Fruit fly (Drosophila melanogaster) whole organism, adult: ENCODE measurements around the gene CG10353.

ENCODE experiments used
- CG11617 ChIP-seq: fragments of 200-800 bp; sonication (Bioruptor generic); optimal IDR thresholded peaks from 2 replicates; lab custom pipeline; 2017; ENCODE audit warnings: mild to moderate bottlenecking, missing biosample characterization, missing genetic modification reagents, missing genetic modification characterization
- CG12768 ChIP-seq: fragments of 200-800 bp; sonication (Bioruptor generic); optimal IDR thresholded peaks from 2 replicates; lab custom pipeline; 2017; ENCODE audit warnings: missing biosample characterization, missing genetic modification characterization, mild to moderate bottlenecking, moderate library complexity, missing genetic modification reagents
- CG14711 ChIP-seq: fragments of 200-800 bp; sonication (Bioruptor generic); optimal IDR thresholded peaks from 2 replicates; lab custom pipeline; 2018; ENCODE audit warnings: missing biosample characterization, mild to moderate bottlenecking, missing genetic modification characterization, moderate library complexity
- CG1620 ChIP-seq: fragments of 200-800 bp; sonication (Bioruptor generic); optimal IDR thresholded peaks from 2 replicates; lab custom pipeline; 2016; ENCODE audit warnings: missing biosample characterization, missing genetic modification characterization
- CG33017 ChIP-seq: fragments of 200-800 bp; sonication (Bioruptor generic); optimal IDR thresholded peaks from 2 replicates; lab custom pipeline; 2018; ENCODE audit warnings: missing biosample characterization, mild to moderate bottlenecking, missing genetic modification characterization, moderate library complexity
- CG5204 ChIP-seq: fragments of 200-800 bp; sonication (Bioruptor generic); optimal IDR thresholded peaks from 2 replicates; lab custom pipeline; 2016; ENCODE audit warnings: missing biosample characterization, missing genetic modification characterization
- CG7045 ChIP-seq: fragments of 200-800 bp; sonication (Bioruptor generic); optimal IDR thresholded peaks from 2 replicates; lab custom pipeline; 2017; ENCODE audit warnings: missing biosample characterization, mild to moderate bottlenecking, missing genetic modification characterization
- CG7101 ChIP-seq: fragments of 200-800 bp; sonication (Bioruptor generic); optimal IDR thresholded peaks from 2 replicates; lab custom pipeline; 2018; ENCODE audit warnings: missing biosample characterization, mild to moderate bottlenecking, missing genetic modification characterization, moderate library complexity
- Clk ChIP-seq: fragments of 200-800 bp; sonication (Bioruptor generic); optimal IDR thresholded peaks from 2 replicates; lab custom pipeline; 2017; ENCODE audit warnings: missing biosample characterization, missing genetic modification characterization
- Crg-1 ChIP-seq: fragments of 200-800 bp; sonication (Bioruptor generic); optimal IDR thresholded peaks from 2 replicates; lab custom pipeline; 2016; ENCODE audit warnings: missing biosample characterization, missing genetic modification characterization
- Hr96 ChIP-seq: fragments of 200-800 bp; sonication (Bioruptor generic); optimal IDR thresholded peaks from 2 replicates; lab custom pipeline; 2016; ENCODE audit warnings: missing biosample characterization, missing genetic modification characterization
- Mnt ChIP-seq: fragments of 200-800 bp; sonication (Bioruptor generic); optimal IDR thresholded peaks from 2 replicates; lab custom pipeline; 2016; ENCODE audit warnings: missing biosample characterization, mild to moderate bottlenecking, missing genetic modification characterization
- bab1 ChIP-seq: fragments of 200-800 bp; sonication (Bioruptor generic); optimal IDR thresholded peaks from 3 replicates; lab custom pipeline; 2019; ENCODE audit warnings: missing biosample characterization, mild to moderate bottlenecking, missing genetic modification characterization, moderate library complexity
- cic ChIP-seq: fragments of 200-800 bp; sonication (Bioruptor generic); optimal IDR thresholded peaks from 2 replicates; lab custom pipeline; 2017; ENCODE audit warnings: missing biosample characterization, mild to moderate bottlenecking, missing genetic modification characterization, moderate library complexity
- cnc ChIP-seq, 2 experiments: fragments of >200 bp; optimal IDR thresholded peaks; 2 replicates each; lab custom pipeline; 2017
- kay ChIP-seq: fragments of 200-800 bp; sonication (Bioruptor generic); peaks from one replicate; lab custom pipeline; 2016; ENCODE audit warnings: missing biosample characterization, missing genetic modification characterization, borderline replicate concordance
- ovo ChIP-seq: fragments of 200-800 bp; sonication (Bioruptor generic); optimal IDR thresholded peaks from 2 replicates; lab custom pipeline; 2016; ENCODE audit warnings: missing biosample characterization, missing genetic modification characterization
- pad ChIP-seq: fragments of 200-800 bp; sonication (Bioruptor generic); optimal IDR thresholded peaks from 3 replicates; lab custom pipeline; 2017; ENCODE audit warnings: missing biosample characterization, missing genetic modification characterization, mild to moderate bottlenecking, moderate library complexity, missing genetic modification reagents
- tj ChIP-seq: fragments of 200-800 bp; sonication (Bioruptor generic); optimal IDR thresholded peaks from 3 replicates; lab custom pipeline; 2017; ENCODE audit warnings: missing biosample characterization, mild to moderate bottlenecking, missing genetic modification characterization, moderate library complexity
- toe ChIP-seq: fragments of 200-800 bp; sonication (Bioruptor generic); optimal IDR thresholded peaks from 2 replicates; lab custom pipeline; 2016; ENCODE audit warnings: missing biosample characterization, missing genetic modification characterization

Gene CG10353

DNA sequence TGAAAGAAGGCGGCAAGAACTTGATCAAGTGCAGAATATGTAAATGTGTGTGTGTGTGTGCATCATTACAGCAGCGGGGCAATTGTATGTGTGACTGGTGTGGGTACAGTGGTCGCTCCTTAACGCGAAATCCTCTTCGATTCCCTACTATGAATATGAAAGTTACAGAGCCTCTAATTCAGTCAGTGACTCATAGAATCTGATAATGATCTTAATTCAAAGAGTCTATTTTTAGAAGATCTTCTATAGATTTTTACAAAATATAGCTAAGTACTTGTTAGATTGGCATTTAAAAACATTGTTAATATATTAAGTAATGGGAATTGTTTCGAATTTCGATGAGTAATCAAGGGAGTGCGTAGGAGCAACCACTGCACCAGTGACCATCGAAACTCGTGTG is 4.5 kb downstream of the CG10353 start:
- no peak for TF ChIP-seq CG12768 (GFP tag; lab: Kevin White, UChicago)
- TF ChIP-seq Mnt (GFP tag; lab: Kevin White, UChicago): no peak
- TF ChIP-seq cic (GFP tag; lab: Kevin White, UChicago): no peak
- no peak for TF ChIP-seq CG33017 (tag; lab: Kevin White, UChicago)
- no peak for TF ChIP-seq toe (GFP tag; lab: Kevin White, UChicago)
- no peak for TF ChIP-seq ovo (GFP tag; lab: Kevin White, UChicago)

DNA sequence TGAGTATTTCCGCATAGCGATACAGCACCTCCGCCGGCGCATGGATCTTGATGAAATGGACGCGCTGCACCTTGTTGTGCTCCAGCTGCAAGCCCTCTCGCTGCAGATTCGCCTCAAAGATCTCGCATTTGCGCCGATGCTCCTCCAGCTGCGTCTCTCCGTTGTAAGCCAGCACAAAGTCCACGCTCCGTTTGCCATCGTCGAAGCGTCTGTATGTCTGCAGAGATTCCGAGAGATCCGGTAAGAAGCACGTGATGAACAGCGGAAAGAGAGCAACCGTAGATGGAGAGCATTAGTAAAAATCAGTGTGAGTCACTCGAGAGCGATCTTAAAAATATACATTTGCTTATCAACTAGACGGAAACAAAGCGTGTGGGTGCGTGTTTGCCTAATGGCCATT is 5.3 kb downstream of the CG10353 start:
- no peak for TF ChIP-seq kay (GFP tag; lab: Kevin White, UChicago)
- TF ChIP-seq bab1 (GFP tag; lab: Kevin White, UChicago): no peak
- no peak for TF ChIP-seq tj (GFP tag; lab: Kevin White, UChicago)

DNA sequence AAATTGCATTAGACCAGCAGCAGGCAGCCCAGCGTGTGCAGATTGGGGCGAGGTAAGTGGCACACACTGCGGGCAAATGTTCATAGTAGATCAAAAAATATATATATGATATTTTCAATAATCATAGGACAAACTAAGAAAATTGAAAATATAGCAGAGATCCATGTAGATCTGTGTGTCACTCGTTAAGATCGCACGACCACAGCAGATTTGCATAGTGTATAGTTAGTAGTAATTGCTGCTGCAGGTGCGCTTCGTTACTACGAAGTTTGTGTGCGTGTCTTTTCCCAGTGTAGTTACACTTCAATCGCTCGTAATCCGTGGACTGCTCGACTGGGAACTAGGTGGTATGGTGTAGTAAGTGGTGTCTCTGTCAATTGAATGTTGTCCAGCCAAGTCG is 9.8 kb downstream of the CG10353 start, which contains the start of gene CG10352:
Gene CG10352, minus strand, starts transcription at position 4 of the 400 bp plus-strand sequence.
- peak; percentile 23 for TF ChIP-seq CG7101 (tag; lab: Kevin White, UChicago)
- TF ChIP-seq CG7045 (GFP tag; lab: Kevin White, UChicago): no peak
- no peak for TF ChIP-seq toe (GFP tag; lab: Kevin White, UChicago)
- no peak for TF ChIP-seq CG33017 (tag; lab: Kevin White, UChicago)
- no peak for TF ChIP-seq CG5204 (GFP tag; lab: Kevin White, UChicago)
- peak; percentile 20 for TF ChIP-seq tj (GFP tag; lab: Kevin White, UChicago)
- TF ChIP-seq Crg-1 (GFP tag; lab: Kevin White, UChicago): no peak
- peak; percentile 30 for TF ChIP-seq Mnt (GFP tag; lab: Kevin White, UChicago)
- TF ChIP-seq Hr96 (GFP tag; lab: Kevin White, UChicago): no peak
- TF ChIP-seq CG14711: no peak
- TF ChIP-seq cnc (optimal IDR thresholded peaks at IDR 0.05; lab: Kevin White, UChicago): no peak
- TF ChIP-seq kay (GFP tag; lab: Kevin White, UChicago): no peak
- no peak for TF ChIP-seq Clk (GFP tag; lab: Kevin White, UChicago)
- TF ChIP-seq CG11617 (GFP tag; lab: Kevin White, UChicago): peak; percentile 22
- peak; percentile 31 for TF ChIP-seq CG12768 (GFP tag; lab: Kevin White, UChicago)
- TF ChIP-seq pad (GFP tag; lab: Kevin White, UChicago): no peak
- no peak for TF ChIP-seq ovo (GFP tag; lab: Kevin White, UChicago)
- TF ChIP-seq bab1 (GFP tag; lab: Kevin White, UChicago): no peak
- TF ChIP-seq cic (GFP tag; lab: Kevin White, UChicago): no peak
- no peak for TF ChIP-seq CG1620 (GFP tag; lab: Kevin White, UChicago)

DNA sequence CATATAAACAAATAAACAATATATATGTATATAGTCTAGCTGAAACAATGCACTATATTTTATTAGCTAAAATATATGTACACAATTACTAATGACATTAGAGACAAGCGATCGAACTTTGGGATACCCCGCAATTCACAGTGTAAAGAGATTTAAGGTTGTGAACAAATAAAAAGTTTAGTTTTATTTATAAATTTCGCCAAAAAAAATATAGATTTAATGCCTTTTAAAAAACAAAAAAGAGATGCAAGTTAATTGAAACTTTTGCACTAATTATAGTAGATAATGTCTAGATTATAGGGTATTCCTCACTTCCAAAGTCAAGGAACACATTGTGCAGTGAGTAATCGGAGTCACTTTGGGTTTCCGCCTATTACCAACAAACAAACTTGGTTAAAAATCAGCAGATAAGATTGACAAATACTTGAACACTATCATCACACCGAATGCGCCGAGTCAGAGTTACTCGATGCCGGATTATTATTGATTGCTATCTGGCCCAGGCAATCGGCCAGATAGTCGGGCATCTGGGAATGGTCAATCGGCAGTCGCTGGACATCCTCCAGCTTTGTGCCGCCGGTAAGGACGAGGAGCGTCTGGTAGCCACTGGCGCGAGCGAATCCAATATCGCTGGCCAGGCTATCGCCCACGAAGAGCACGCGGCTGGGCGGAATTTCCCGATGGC is 11.7 kb downstream of the CG10353 start:
- TF ChIP-seq CG33017 (tag; lab: Kevin White, UChicago) (no peak), Crg-1 (GFP tag; lab: Kevin White, UChicago) (no peak), tj (GFP tag; lab: Kevin White, UChicago) (no peak), CG11617 (GFP tag; lab: Kevin White, UChicago) (peak; percentile 3), Mnt (GFP tag; lab: Kevin White, UChicago) (no peak), CG7101 (tag; lab: Kevin White, UChicago) (peak; percentile 35)

DNA sequence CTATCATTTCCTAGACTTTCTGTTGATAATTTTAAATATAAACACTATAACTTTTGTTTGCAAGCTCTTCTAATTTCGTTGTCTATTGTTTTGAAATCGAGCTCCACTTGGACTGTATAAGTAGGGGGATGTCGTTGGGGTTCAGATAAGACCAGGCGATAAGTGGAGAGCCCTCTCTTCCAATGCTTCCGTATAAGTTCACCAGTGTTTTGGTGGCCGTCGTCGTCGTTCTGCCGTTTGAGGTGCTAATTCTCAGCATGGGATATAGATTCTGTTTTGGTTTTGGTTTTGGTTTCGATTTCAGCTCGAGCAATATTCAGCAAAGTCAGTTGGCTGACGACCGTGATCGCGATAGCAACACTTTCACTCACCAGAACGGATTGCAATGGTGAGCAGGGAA is 13.8 kb downstream of the CG10353 start, which contains the start of gene CG15739:
Gene CG15739, plus strand, starts transcription at position 204 of the 400 bp plus-strand sequence.
- TF ChIP-seq Clk (GFP tag; lab: Kevin White, UChicago): no peak
- TF ChIP-seq CG12768 (GFP tag; lab: Kevin White, UChicago): no peak
- TF ChIP-seq cnc (optimal IDR thresholded peaks at IDR 0.05; lab: Kevin White, UChicago): no peak
- TF ChIP-seq CG11617 (GFP tag; lab: Kevin White, UChicago): no peak
- TF ChIP-seq Mnt (GFP tag; lab: Kevin White, UChicago): peak; percentile 17
- no peak for TF ChIP-seq bab1 (GFP tag; lab: Kevin White, UChicago)
- TF ChIP-seq CG7101 (tag; lab: Kevin White, UChicago): no peak
- no peak for TF ChIP-seq toe (GFP tag; lab: Kevin White, UChicago)
- peak; percentile 95 for TF ChIP-seq pad (GFP tag; lab: Kevin White, UChicago)
- peak; percentile 9 for TF ChIP-seq cic (GFP tag; lab: Kevin White, UChicago)
- TF ChIP-seq Crg-1 (GFP tag; lab: Kevin White, UChicago): no peak
- TF ChIP-seq tj (GFP tag; lab: Kevin White, UChicago): no peak
- TF ChIP-seq Hr96 (GFP tag; lab: Kevin White, UChicago): no peak
- TF ChIP-seq CG7045 (GFP tag; lab: Kevin White, UChicago): no peak
- TF ChIP-seq CG14711: no peak

DNA sequence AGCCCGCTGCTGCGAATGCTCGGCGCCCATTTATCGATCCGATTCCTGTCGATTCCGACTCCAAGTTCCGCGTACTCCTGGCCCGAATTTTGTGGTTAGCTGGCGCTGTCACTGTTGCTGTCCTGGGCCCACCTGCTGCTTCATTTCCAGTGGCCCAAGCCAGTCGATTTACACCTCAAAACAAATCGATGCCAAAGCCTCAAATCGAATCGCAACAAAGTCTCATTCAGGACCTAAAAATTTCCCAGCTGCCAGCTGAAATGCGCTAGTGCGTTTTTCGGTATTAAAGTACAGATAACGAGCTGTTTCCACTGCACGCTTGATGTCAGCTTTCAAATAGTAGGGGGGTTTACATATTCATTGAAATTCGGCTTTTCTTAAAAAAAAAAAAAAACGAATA is 14.4 kb downstream of the CG10353 start, which contains the start of gene BORCS5:
Gene BORCS5, minus strand, starts transcription at position 263 of the 400 bp plus-strand sequence.
- peak; percentile 18 for TF ChIP-seq CG1620 (GFP tag; lab: Kevin White, UChicago)
- no peak for TF ChIP-seq CG11617 (GFP tag; lab: Kevin White, UChicago)
- TF ChIP-seq kay (GFP tag; lab: Kevin White, UChicago): no peak
